Fruit fly (Drosophila melanogaster): ENCODE data around the gene GluRIIC.

Gene GluRIIC

dm6 chr2L:871419-871846 is 42.5 kb upstream of the GluRIIC start (continued):
- TF ChIP-seq fd96Cb (tag; optimal IDR thresholded peaks at IDR 0.05) (no peak), unc-4 (GFP tag; IDR thresholded peaks at IDR 0.05; ENCODE audit: partially characterized antibody) (no peak), Kr (GFP tag; optimal IDR thresholded peaks at IDR 0.05) (no peak), tap (tag; optimal IDR thresholded peaks at IDR 0.05) (no peak), CG6272 (GFP tag; IDR thresholded peaks at IDR 0.05) (no peak), amos (GFP tag; IDR thresholded peaks at IDR 0.05; ENCODE audit: partially characterized antibody) (peak; percentile 33), HmgD (GFP tag; optimal IDR thresholded peaks at IDR 0.05) (peak; percentile 51), toy (GFP tag; IDR thresholded peaks at IDR 0.05) (no peak), CG4730 (GFP tag; IDR thresholded peaks at IDR 0.05) (no peak), D (optimal IDR thresholded peaks at IDR 0.05) (peak; percentile 40), D (GFP tag; optimal IDR thresholded peaks at IDR 0.05) (no peak), Neu2 (GFP tag; optimal IDR thresholded peaks at IDR 0.05; ENCODE audit: borderline replicate concordance) (no peak), CG10321 (GFP tag; IDR thresholded peaks at IDR 0.05) (peak; percentile 87), pros (GFP tag; optimal IDR thresholded peaks at IDR 0.05) (no peak), CG8478 (optimal IDR thresholded peaks at IDR 0.05) (peak; percentile 88), dmrt99B (tag; optimal IDR thresholded peaks at IDR 0.05) (no peak), crc (GFP tag; optimal IDR thresholded peaks at IDR 0.05) (no peak), bbx (GFP tag; IDR thresholded peaks at IDR 0.05; ENCODE audit: partially characterized antibody) (no peak), CG2712 (tag; optimal IDR thresholded peaks at IDR 0.05) (peak; percentile 18), Poxn (GFP tag; IDR thresholded peaks at IDR 0.05) (no peak), CG11696 (GFP tag; IDR thresholded peaks at IDR 0.05) (no peak), CG42726 (GFP tag; IDR thresholded peaks at IDR 0.05; ENCODE audit: partially characterized antibody) (0 out of 2 replicates have a peak, but pooled peaks have one; percentile 35), CG13296 (GFP tag; optimal IDR thresholded peaks at IDR 0.05) (peak; percentile 21), so (GFP tag; IDR thresholded peaks at IDR 0.05) (no peak), CG2889 (GFP tag; IDR thresholded peaks at IDR 0.05) (no peak), h (optimal IDR thresholded peaks at IDR 0.05) (no peak), CG14710 (tag; optimal IDR thresholded peaks at IDR 0.05) (peak; percentile 31), Max (GFP tag; optimal IDR thresholded peaks at IDR 0.05) (no peak), Hsf (GFP tag; optimal IDR thresholded peaks at IDR 0.05) (no peak), CG16813 (GFP tag; IDR thresholded peaks at IDR 0.05; ENCODE audit: partially characterized antibody) (peak; percentile 10; the same call in 1 of the 3 replicates), CG10147 (GFP tag; optimal IDR thresholded peaks at IDR 0.05) (no peak), zfh1 (GFP tag; IDR thresholded peaks at IDR 0.05) (no peak), Jarid2 (GFP tag; optimal IDR thresholded peaks at IDR 0.05) (no peak), CG31441 (GFP tag; IDR thresholded peaks at IDR 0.05) (no peak), Meics (GFP tag; optimal IDR thresholded peaks at IDR 0.05) (no peak), Vsx1 (GFP tag; optimal IDR thresholded peaks at IDR 0.05) (no peak), aop (GFP tag; IDR thresholded peaks at IDR 0.05) (no peak), exex (tag; optimal IDR thresholded peaks at IDR 0.05) (no peak), CG6813 (GFP tag; optimal IDR thresholded peaks at IDR 0.05) (no peak), Atf3 (GFP tag; optimal IDR thresholded peaks at IDR 0.05) (peak; percentile 30), CG14050 (GFP tag; IDR thresholded peaks at IDR 0.05) (no peak), pita (GFP tag; optimal IDR thresholded peaks at IDR 0.05) (no peak), CHES-1-like (GFP tag; optimal IDR thresholded peaks at IDR 0.05) (peak; percentile 18), CG2678 (tag; optimal IDR thresholded peaks at IDR 0.05) (no peak), CG3847 (GFP tag; IDR thresholded peaks at IDR 0.05) (peak; percentile 73), Fer2 (tag; optimal IDR thresholded peaks at IDR 0.05) (no peak), sob (GFP tag; IDR thresholded peaks at IDR 0.05) (peak; percentile 50), CG32772 (GFP tag; IDR thresholded peaks at IDR 0.05) (no peak), al (GFP tag; IDR thresholded peaks at IDR 0.05) (no peak), CG18262 (tag; optimal IDR thresholded peaks at IDR 0.05) (no peak), tin (GFP tag; optimal IDR thresholded peaks at IDR 0.05) (no peak), slbo (GFP tag; IDR thresholded peaks at IDR 0.05) (no peak)
